Fruit fly (Drosophila melanogaster) whole organism, prepupa: ENCODE data around the gene sol.

Experiments used
- Blimp-1 ChIP-seq: fragments of 200-800 bp; sonication (Bioruptor generic); optimal IDR thresholded peaks from 3 replicates; lab custom pipeline; 2017; ENCODE audit warnings: missing biosample characterization, missing genetic modification characterization, mild to moderate bottlenecking, moderate library complexity, missing genetic modification reagents
- CG10631 ChIP-seq: fragments of 200-800 bp; sonication (Bioruptor generic); optimal IDR thresholded peaks from 2 replicates; lab custom pipeline; 2016; ENCODE audit warnings: missing biosample characterization, missing genetic modification characterization
- CG11762 ChIP-seq: fragments of 200-800 bp; sonication (Bioruptor generic); optimal IDR thresholded peaks from 3 replicates; lab custom pipeline; 2016; ENCODE audit warnings: missing biosample characterization, missing genetic modification characterization; ENCODE audit not compliant: insufficient read depth
- CG15336 ChIP-seq: fragments of 200-800 bp; sonication (Bioruptor generic); IDR thresholded peaks from 2 replicates; pipeline ENCODE4 v1.3.6; 2022; ENCODE audit warnings: missing biosample characterization, missing genetic modification characterization
- CG3032 ChIP-seq: fragments of 200-800 bp; optimal IDR thresholded peaks from 2 replicates; lab custom pipeline; 2019; ENCODE audit warnings: missing biosample characterization, mild to moderate bottlenecking, missing genetic modification characterization, moderate library complexity
- CG32006 ChIP-seq: fragments of 200-800 bp; sonication (Bioruptor generic); optimal IDR thresholded peaks from 3 replicates; lab custom pipeline; 2017; ENCODE audit warnings: missing biosample characterization, mild to moderate bottlenecking, missing genetic modification characterization
- CG3919 ChIP-seq: fragments of 200-800 bp; sonication (Bioruptor generic); optimal IDR thresholded peaks from 3 replicates; lab custom pipeline; 2016; ENCODE audit warnings: missing biosample characterization, missing genetic modification characterization
- CG4318 ChIP-seq: fragments of 200-800 bp; sonication (Bioruptor generic); optimal IDR thresholded peaks from 3 replicates; lab custom pipeline; 2017; ENCODE audit warnings: missing biosample characterization, mild to moderate bottlenecking, missing genetic modification characterization
- CG6163 ChIP-seq: fragments of 200-800 bp; sonication (Bioruptor generic); IDR thresholded peaks from 3 replicates; pipeline ENCODE4 v1.3.6; 2022; ENCODE audit warnings: missing biosample characterization, missing genetic modification characterization
- CG6792 ChIP-seq: fragments of 200-800 bp; sonication (Bioruptor generic); optimal IDR thresholded peaks from 3 replicates; lab custom pipeline; 2016; ENCODE audit warnings: missing biosample characterization, missing genetic modification characterization
- CG6854 ChIP-seq: fragments of 200-800 bp; sonication (Bioruptor generic); optimal IDR thresholded peaks from 2 replicates; lab custom pipeline; 2017; ENCODE audit warnings: missing biosample characterization, mild to moderate bottlenecking, missing genetic modification characterization
- CG7368 ChIP-seq: fragments of 200-800 bp; sonication (Bioruptor generic); optimal IDR thresholded peaks from 3 replicates; lab custom pipeline; 2016; ENCODE audit warnings: missing biosample characterization, missing genetic modification characterization
- CG8119 ChIP-seq: fragments of 200-800 bp; sonication (Bioruptor generic); IDR thresholded peaks from 3 replicates; pipeline ENCODE4 v1.3.6; 2022; ENCODE audit warnings: missing biosample characterization, missing genetic modification characterization
- CG8632 ChIP-seq: fragments of 200-800 bp; sonication (Bioruptor generic); optimal IDR thresholded peaks from 3 replicates; lab custom pipeline; 2016; ENCODE audit warnings: missing biosample characterization, missing genetic modification characterization
- Eip75B ChIP-seq: fragments of 200-800 bp; sonication (Bioruptor generic); optimal IDR thresholded peaks from 3 replicates; lab custom pipeline; 2016; ENCODE audit warnings: missing biosample characterization, missing genetic modification characterization
- Eip78C ChIP-seq: fragments of 200-800 bp; sonication (Bioruptor generic); peaks from one replicate; lab custom pipeline; 2016; ENCODE audit warnings: missing biosample characterization, missing genetic modification characterization
- Ets21C ChIP-seq: fragments of 200-800 bp; sonication (Bioruptor generic); optimal IDR thresholded peaks from 3 replicates; lab custom pipeline; 2016; ENCODE audit warnings: missing biosample characterization, missing genetic modification characterization
- Hr38 ChIP-seq: sonication (Bioruptor generic); optimal IDR thresholded peaks from 2 replicates; lab custom pipeline; 2016; ENCODE audit warnings: missing biosample characterization, missing genetic modification characterization
- Hr39 ChIP-seq: fragments of 200-800 bp; sonication (Bioruptor generic); optimal IDR thresholded peaks from 2 replicates; lab custom pipeline; 2016; ENCODE audit warnings: missing biosample characterization, missing genetic modification characterization
- Hr4 ChIP-seq: fragments of 200-800 bp; sonication (Bioruptor generic); optimal IDR thresholded peaks from 3 replicates; lab custom pipeline; 2016; ENCODE audit warnings: missing biosample characterization, missing genetic modification characterization
- Met ChIP-seq: fragments of 200-800 bp; sonication (Bioruptor generic); optimal IDR thresholded peaks from 3 replicates; lab custom pipeline; 2016; ENCODE audit warnings: missing biosample characterization, missing genetic modification characterization
- OdsH ChIP-seq: fragments of 200-800 bp; sonication (Bioruptor generic); optimal IDR thresholded peaks from 3 replicates; lab custom pipeline; 2016; ENCODE audit warnings: missing biosample characterization, missing genetic modification characterization
- Smox ChIP-seq: fragments of 200-800 bp; sonication (Bioruptor generic); optimal IDR thresholded peaks from 3 replicates; lab custom pipeline; 2016; ENCODE audit warnings: missing biosample characterization, missing genetic modification characterization
- achi ChIP-seq: fragments of 200-800 bp; sonication (Bioruptor generic); optimal IDR thresholded peaks from 3 replicates; lab custom pipeline; 2016; ENCODE audit warnings: missing biosample characterization, missing genetic modification characterization
- cyc ChIP-seq: fragments of 200-800 bp; sonication (Bioruptor generic); optimal IDR thresholded peaks from 3 replicates; lab custom pipeline; 2016; ENCODE audit warnings: missing biosample characterization, missing genetic modification characterization
- dsx ChIP-seq: fragments of 200-800 bp; optimal IDR thresholded peaks from 3 replicates; lab custom pipeline; 2019; ENCODE audit warnings: missing biosample characterization, mild to moderate bottlenecking, missing genetic modification characterization, moderate library complexity; ENCODE audit not compliant: poor library complexity, severe bottlenecking
- fd59A ChIP-seq: fragments of 200-800 bp; sonication (Bioruptor generic); optimal IDR thresholded peaks from 2 replicates; lab custom pipeline; 2017; ENCODE audit warnings: missing biosample characterization, mild to moderate bottlenecking, missing genetic modification characterization, missing genetic modification reagents
- lz ChIP-seq: fragments of 200-800 bp; sonication (Bioruptor generic); optimal IDR thresholded peaks from 3 replicates; lab custom pipeline; 2016; ENCODE audit warnings: missing biosample characterization, missing genetic modification characterization
- net ChIP-seq: fragments of 200-800 bp; sonication (Bioruptor generic); optimal IDR thresholded peaks from 3 replicates; lab custom pipeline; 2016; ENCODE audit warnings: missing biosample characterization, missing genetic modification characterization
- spab ChIP-seq: fragments of 200-800 bp; sonication (Bioruptor generic); optimal IDR thresholded peaks from 2 replicates; lab custom pipeline; 2017; ENCODE audit warnings: missing biosample characterization, mild to moderate bottlenecking, missing genetic modification characterization, missing genetic modification reagents
- ss ChIP-seq, 2 experiments: fragments of 200-800 bp; sonication (Bioruptor generic); optimal IDR thresholded peaks; 2 replicates in 1 of 2; 3 replicates in 1 of 2; lab custom pipeline; 2017 to 2018; ENCODE audit warnings: mild to moderate bottlenecking in 2 of 2, missing biosample characterization in 2 of 2, missing genetic modification characterization in 2 of 2, moderate library complexity in 1 of 2
- topi ChIP-seq: fragments of 200-800 bp; sonication (Bioruptor generic); optimal IDR thresholded peaks from 3 replicates; lab custom pipeline; 2016; ENCODE audit warnings: missing biosample characterization, missing genetic modification characterization

Gene sol

DNA sequence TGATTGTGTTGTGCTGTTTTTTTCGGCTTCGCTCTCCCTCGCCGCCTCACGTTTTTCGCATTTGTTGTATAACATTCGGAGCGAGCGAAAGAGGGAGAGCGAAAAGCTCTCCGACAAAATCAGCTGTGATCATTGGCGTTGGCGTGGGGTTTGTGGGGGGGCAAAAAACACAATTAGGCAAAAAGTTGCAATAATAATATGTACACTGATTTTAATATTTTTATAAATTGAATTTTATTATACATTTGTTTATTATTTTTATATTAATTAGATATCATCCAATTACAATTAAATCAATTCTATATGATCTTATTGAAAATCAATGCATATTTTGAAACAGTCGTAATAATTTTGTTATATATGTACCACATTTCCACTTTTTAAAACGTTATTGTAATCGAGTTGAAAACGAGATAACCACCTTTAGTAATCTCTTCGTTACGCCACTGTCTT is 25.5 kb downstream of the sol start (continued):
- TF ChIP-seq lz (GFP tag; lab: Kevin White, UChicago) (peak; percentile 38), CG3032 (peak; percentile 61), Ets21C (no peak), CG7368 (peak; percentile 46), CG15336 (GFP tag; lab: Robert Waterston, UW) (peak; percentile 76), Hr39 (GFP tag; lab: Kevin White, UChicago) (no peak), topi (GFP tag; lab: Kevin White, UChicago) (peak; percentile 17), Hr4 (GFP tag; lab: Kevin White, UChicago) (peak; percentile 30), CG11762 (GFP tag; lab: Kevin White, UChicago) (peak; percentile 16), CG10631 (GFP tag; lab: Kevin White, UChicago) (peak; percentile 63), CG6792 (GFP tag; lab: Kevin White, UChicago) (peak; percentile 54), CG3919 (peak; percentile 66), dsx (peak; percentile 35)

DNA sequence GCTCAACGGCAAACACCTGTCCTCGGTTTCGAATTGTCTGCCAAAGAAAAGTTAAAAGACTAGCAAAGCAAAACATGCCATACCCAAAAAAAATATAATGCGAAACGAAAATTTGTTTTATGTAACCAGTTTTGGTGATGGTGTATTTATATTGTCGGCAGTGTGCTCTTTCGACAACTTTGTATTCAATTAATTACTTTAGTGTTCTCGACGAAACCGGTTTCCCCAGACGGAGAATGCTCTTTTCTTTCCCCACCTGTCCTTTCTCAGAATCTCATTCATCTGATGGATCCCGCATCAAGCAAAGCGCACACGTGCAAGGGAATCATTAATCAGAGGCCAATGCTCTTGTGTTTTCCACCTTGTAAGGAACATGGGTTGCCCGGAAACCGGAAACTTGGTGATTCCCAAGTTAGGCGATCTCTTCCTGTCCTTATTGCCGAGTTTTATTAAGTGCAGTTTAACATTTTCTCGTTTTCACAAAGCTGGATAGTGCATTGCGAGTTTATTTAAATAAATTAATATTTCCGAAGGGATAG is 28.3 kb downstream of the sol start:
- TF ChIP-seq CG6854 (peak; percentile 32), CG4318 (GFP tag; lab: Kevin White, UChicago) (no peak), Met (peak; percentile 60), Eip78C (GFP tag; lab: Kevin White, UChicago) (peak; percentile 19), spab (GFP tag; lab: Kevin White, UChicago) (no peak), dsx (peak; percentile 98)

DNA sequence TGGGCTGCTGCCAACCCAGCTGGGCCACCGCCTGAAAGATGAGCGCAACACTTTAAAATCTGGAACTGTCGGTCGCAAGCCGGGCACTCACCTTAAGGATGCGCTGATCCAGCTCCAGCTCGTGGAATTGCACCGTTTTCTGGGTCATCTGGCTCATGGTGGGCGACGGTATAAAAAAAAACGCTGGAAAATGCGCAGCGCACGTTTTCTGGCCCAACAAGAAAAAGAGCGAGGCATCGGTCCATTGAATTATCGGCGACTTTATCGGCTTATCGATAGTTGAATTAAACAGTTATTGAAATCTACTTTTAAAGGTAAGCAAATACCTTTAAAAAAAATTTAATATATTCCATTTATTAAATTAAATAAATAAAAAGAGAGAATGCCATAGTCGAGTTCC is 37.6 kb downstream of the sol start, which contains the start of gene Ddx56:
Gene Ddx56 (minus strand): TSS at position 252 of the 400 bp plus-strand sequence.
- TF ChIP-seq Hr38 = no peak
- no peak for TF ChIP-seq Hr4 (GFP tag; lab: Kevin White, UChicago)
- 0 out of 3 replicates have a peak, but pooled peaks have one; percentile 13 for TF ChIP-seq CG8119 (GFP tag; lab: Robert Waterston, UW)
- TF ChIP-seq Blimp-1 (GFP tag; lab: Kevin White, UChicago) = no peak

- TF ChIP-seq Smox (GFP tag; lab: Kevin White, UChicago) = no peak
- no peak for TF ChIP-seq fd59A (GFP tag; lab: Kevin White, UChicago)
- TF ChIP-seq ss (GFP tag; optimal IDR thresholded peaks at IDR 0.05; lab: Kevin White, UChicago) = no peak
- no peak for TF ChIP-seq net (GFP tag; lab: Kevin White, UChicago)
- TF ChIP-seq cyc (GFP tag; lab: Kevin White, UChicago) = no peak
- no peak for TF ChIP-seq Eip75B (GFP tag; lab: Kevin White, UChicago)
- TF ChIP-seq CG4318 (GFP tag; lab: Kevin White, UChicago) = no peak
- TF ChIP-seq CG6163 = no peak
- peak; percentile 3 for TF ChIP-seq Eip78C (GFP tag; lab: Kevin White, UChicago)
Observed at dm6 chrX:21388734-21389133, 38.7 kb downstream of the sol start, which contains the start of gene mst. Gene mst (plus strand): TSS chrX:21388977.

- TF ChIP-seq CG32006 (no peak), achi (GFP tag; lab: Kevin White, UChicago) (no peak), Hr39 (GFP tag; lab: Kevin White, UChicago) (no peak), CG8632 (GFP tag; lab: Kevin White, UChicago) (no peak), OdsH (no peak), Ets21C (no peak)
Observed at dm6 chrX:21396860-21397459, 46.9 kb downstream of the sol start, which contains the start of gene lcs. Gene lcs (minus strand): TSS chrX:21397316.
